Worm (Caenorhabditis elegans) whole organism, L4 larva: Measurements from ENCODE around the gene F58A6.5.

ENCODE experiments used
- D1046.2 ChIP-seq: fragments of 200-800 bp; sonication (Bioruptor generic); IDR thresholded peaks from 2 replicates; pipeline ENCODE4 v1.3.6; 2022; ENCODE audit warnings: missing genetic modification characterization, missing compliant biosample characterization
- F10B5.3 ChIP-seq: sonication (generic microtip); optimal IDR thresholded peaks from 2 replicates; lab custom pipeline; 2016; ENCODE audit warnings: mild to moderate bottlenecking, missing genetic modification characterization, missing compliant biosample characterization
- F49E8.2 ChIP-seq: sonication (generic microtip); optimal IDR thresholded peaks from 2 replicates; lab custom pipeline; 2016; ENCODE audit warnings: missing compliant biosample characterization, mild to moderate bottlenecking, missing genetic modification characterization, borderline replicate concordance
- R02D3.7 ChIP-seq: fragments of 150-350 bp; sonication (generic microtip); optimal IDR thresholded peaks from 3 replicates; lab custom pipeline; 2014; ENCODE audit warnings: missing biosample characterization, missing genetic modification characterization
- Y105C5A.15 ChIP-seq: fragments of 200-800 bp; sonication (Bioruptor generic); IDR thresholded peaks from 2 replicates; pipeline ENCODE4 v1.3.6; 2022; ENCODE audit warnings: missing genetic modification characterization, missing compliant biosample characterization
- Y5F2A.4 ChIP-seq: fragments of 200-800 bp; sonication (Bioruptor generic); optimal IDR thresholded peaks from 2 replicates; lab custom pipeline; 2018; ENCODE audit warnings: mild to moderate bottlenecking, missing genetic modification characterization, missing compliant biosample characterization
- Y75B8A.6 ChIP-seq: fragments of 200-800 bp; sonication (Bioruptor generic); IDR thresholded peaks from 2 replicates; pipeline ENCODE4 v1.3.6; 2022; ENCODE audit warnings: missing genetic modification reagents, missing genetic modification characterization, missing compliant biosample characterization
- ZK337.2 ChIP-seq: fragments of 200-800 bp; sonication (Bioruptor generic); IDR thresholded peaks from 2 replicates; pipeline ENCODE4 v1.3.6; 2022; ENCODE audit warnings: missing genetic modification reagents, missing genetic modification characterization, missing compliant biosample characterization
- aha-1 ChIP-seq: fragments of 150-350 bp; peaks from one replicate; lab custom pipeline; 2014; ENCODE audit warnings: missing biosample characterization, missing genetic modification characterization
- arid-1 ChIP-seq: fragments of 200-800 bp; sonication (Bioruptor generic); conservative IDR thresholded peaks from 2 replicates; pipeline ENCODE4 v1.3.6; 2022; ENCODE audit warnings: missing genetic modification reagents, missing genetic modification characterization, missing compliant biosample characterization
- ceh-28 ChIP-seq: fragments of 150-350 bp; optimal IDR thresholded peaks from 2 replicates; lab custom pipeline; 2014; ENCODE audit warnings: missing biosample characterization, missing genetic modification reagents, missing genetic modification characterization
- ceh-44 ChIP-seq: fragments of 200-800 bp; sonication (Bioruptor generic); IDR thresholded peaks from 2 replicates; pipeline ENCODE4 v1.3.6; 2022; ENCODE audit warnings: missing genetic modification reagents, missing genetic modification characterization, missing compliant biosample characterization
- ctbp-1 ChIP-seq: fragments of 200-800 bp; sonication (Bioruptor generic); IDR thresholded peaks from 2 replicates; pipeline ENCODE4 v1.3.6; 2022; ENCODE audit warnings: missing genetic modification reagents, missing genetic modification characterization, missing compliant biosample characterization
- daf-16 ChIP-seq, 3 experiments: sonication (generic microtip); optimal IDR thresholded peaks; 2 replicates each; lab custom pipeline; 2016 to 2017; ENCODE audit warnings: missing genetic modification characterization in 3 of 3, missing genetic modification reagents in 3 of 3, mild to moderate bottlenecking in 2 of 3, missing compliant biosample characterization in 2 of 3, missing biosample characterization in 1 of 3, moderate library complexity in 1 of 3
- daf-8 ChIP-seq: fragments of 200-800 bp; sonication (Bioruptor generic); IDR thresholded peaks from 2 replicates; pipeline ENCODE4 v1.3.6; 2022; ENCODE audit warnings: missing genetic modification characterization, missing compliant biosample characterization
- dmd-6 ChIP-seq: fragments of 200-800 bp; sonication (Bioruptor generic); IDR thresholded peaks from 2 replicates; pipeline ENCODE4 v1.3.6; 2022; ENCODE audit warnings: missing genetic modification reagents, missing genetic modification characterization, missing compliant biosample characterization
- dpl-1 ChIP-seq: fragments of 150-350 bp; optimal IDR thresholded peaks from 2 replicates; lab custom pipeline; 2014; ENCODE audit warnings: missing biosample characterization, missing genetic modification reagents, missing genetic modification characterization
- egl-43 ChIP-seq: fragments of 200-800 bp; sonication (Bioruptor generic); IDR thresholded peaks from 2 replicates; pipeline ENCODE4 v1.3.6; 2022; ENCODE audit warnings: missing genetic modification reagents, missing genetic modification characterization, missing compliant biosample characterization
- fkh-10 ChIP-seq: fragments of 150-350 bp; optimal IDR thresholded peaks from 2 replicates; lab custom pipeline; 2014; ENCODE audit warnings: missing biosample characterization, missing genetic modification reagents, missing genetic modification characterization
- gei-8 ChIP-seq: fragments of 200-800 bp; sonication (Bioruptor generic); optimal IDR thresholded peaks from 2 replicates; lab custom pipeline; 2018; ENCODE audit warnings: mild to moderate bottlenecking, missing genetic modification characterization, missing compliant biosample characterization
- hif-1 ChIP-seq, 2 experiments: sonication (generic microtip); optimal IDR thresholded peaks; 2 replicates each; lab custom pipeline; 2016 to 2017; ENCODE audit warnings: missing compliant biosample characterization in 2 of 2, missing genetic modification characterization in 2 of 2, missing genetic modification reagents in 2 of 2, missing genotype in 2 of 2, mild to moderate bottlenecking in 1 of 2
- hlh-11 ChIP-seq: fragments of 200-800 bp; sonication (Bioruptor generic); optimal IDR thresholded peaks from 2 replicates; lab custom pipeline; 2018; ENCODE audit warnings: mild to moderate bottlenecking, missing genetic modification characterization, missing compliant biosample characterization
- hlh-30 ChIP-seq: sonication (generic microtip); optimal IDR thresholded peaks from 2 replicates; lab custom pipeline; 2017; ENCODE audit warnings: antibody characterized with exemption, mild to moderate bottlenecking, missing genetic modification characterization, missing compliant biosample characterization; ENCODE audit not compliant: insufficient read depth
- lin-1 ChIP-seq: fragments of 200-800 bp; sonication (Bioruptor generic); IDR thresholded peaks from 2 replicates; pipeline ENCODE4 v1.3.6; 2022; ENCODE audit warnings: missing genetic modification reagents, missing genetic modification characterization, missing compliant biosample characterization
- lin-38 ChIP-seq: fragments of 200-800 bp; sonication (Bioruptor generic); IDR thresholded peaks from 2 replicates; pipeline ENCODE4 v1.3.6; 2022; ENCODE audit warnings: missing genetic modification reagents, missing genetic modification characterization, missing compliant biosample characterization
- lin-39 ChIP-seq: fragments of 150-350 bp; optimal IDR thresholded peaks from 2 replicates; lab custom pipeline; 2014; ENCODE audit warnings: missing biosample characterization, missing genetic modification reagents, missing genetic modification characterization
- lir-3 ChIP-seq: sonication (generic microtip); optimal IDR thresholded peaks from 2 replicates; lab custom pipeline; 2016; ENCODE audit warnings: mild to moderate bottlenecking, missing genetic modification characterization, missing compliant biosample characterization
- lsy-2 ChIP-seq, 2 experiments: fragments of 150-350 bp in 1 of 2; sonication (generic microtip) in 1 of 2; optimal IDR thresholded peaks; 2 replicates each; lab custom pipeline; 2014 to 2017; ENCODE audit warnings: missing biosample characterization in 2 of 2, missing genetic modification characterization in 2 of 2
- madf-5 ChIP-seq, 2 experiments: fragments of 200-800 bp; sonication (Bioruptor generic); IDR thresholded peaks; 2 replicates each; pipeline ENCODE4 v1.3.6; 2022; ENCODE audit warnings: missing compliant biosample characterization in 2 of 2, missing genetic modification characterization in 2 of 2
- mep-1 ChIP-seq: fragments of 150-350 bp; sonication (generic microtip); optimal IDR thresholded peaks from 3 replicates; lab custom pipeline; 2014; ENCODE audit warnings: missing biosample characterization, missing genetic modification characterization
- mxl-3 ChIP-seq: fragments of 200-800 bp; sonication (Bioruptor generic); optimal IDR thresholded peaks from 2 replicates; lab custom pipeline; 2018; ENCODE audit warnings: mild to moderate bottlenecking, missing genetic modification characterization, missing compliant biosample characterization
- nhr-102 ChIP-seq: sonication (generic microtip); optimal IDR thresholded peaks from 2 replicates; lab custom pipeline; 2016; ENCODE audit warnings: mild to moderate bottlenecking, missing genetic modification characterization, moderate library complexity, missing compliant biosample characterization
- nhr-111 ChIP-seq: fragments of 200-800 bp; sonication (Bioruptor generic); optimal IDR thresholded peaks from 2 replicates; lab custom pipeline; 2018; ENCODE audit warnings: mild to moderate bottlenecking, missing genetic modification characterization, missing compliant biosample characterization
- nhr-25 ChIP-seq: sonication (generic microtip); optimal IDR thresholded peaks from 2 replicates; lab custom pipeline; 2017; ENCODE audit warnings: missing genetic modification characterization, mild to moderate bottlenecking, missing compliant biosample characterization, antibody characterized with exemption, moderate library complexity, borderline replicate concordance; ENCODE audit not compliant: insufficient read depth
- nhr-28 ChIP-seq: fragments of 150-350 bp; optimal IDR thresholded peaks from 2 replicates; lab custom pipeline; 2014; ENCODE audit warnings: missing biosample characterization, missing genetic modification characterization
- nhr-41 ChIP-seq: fragments of 200-800 bp; sonication (Bioruptor generic); IDR thresholded peaks from 2 replicates; pipeline ENCODE4 v1.3.6; 2022; ENCODE audit warnings: missing genetic modification reagents, missing genetic modification characterization, missing compliant biosample characterization
- pha-4 ChIP-seq, 2 experiments: fragments of 150-350 bp in 1 of 2; fragments of 200-800 bp in 1 of 2; sonication (Bioruptor generic) in 1 of 2; IDR thresholded peaks in 1 of 2; optimal IDR thresholded peaks in 1 of 2; 2 replicates each; pipeline versions ENCODE4 v1.3.6 to Lab custom; 2014 to 2022; ENCODE audit warnings: missing genetic modification characterization in 2 of 2, missing genetic modification reagents in 2 of 2, missing biosample characterization in 1 of 2, missing compliant biosample characterization in 1 of 2
- pqm-1 ChIP-seq: sonication (generic microtip); optimal IDR thresholded peaks from 2 replicates; lab custom pipeline; 2017; ENCODE audit warnings: missing biosample characterization, missing genetic modification characterization
- saeg-2 ChIP-seq: fragments of 200-800 bp; sonication (Bioruptor generic); IDR thresholded peaks from 2 replicates; pipeline ENCODE4 v1.3.6; 2022; ENCODE audit warnings: missing genetic modification reagents, missing genetic modification characterization, missing compliant biosample characterization
- sdz-12 ChIP-seq: fragments of 200-800 bp; sonication (Bioruptor generic); optimal IDR thresholded peaks from 2 replicates; lab custom pipeline; 2018; ENCODE audit warnings: mild to moderate bottlenecking, missing genetic modification characterization, missing compliant biosample characterization
- tra-1 ChIP-seq: fragments of 200-800 bp; sonication (Bioruptor generic); IDR thresholded peaks from 2 replicates; pipeline ENCODE4 v1.3.6; 2022; ENCODE audit warnings: missing genetic modification reagents, missing genetic modification characterization, missing compliant biosample characterization
- unc-130 ChIP-seq: sonication (generic microtip); optimal IDR thresholded peaks from 2 replicates; lab custom pipeline; 2016; ENCODE audit warnings: missing genetic modification reagents, missing genetic modification characterization, missing compliant biosample characterization
- zag-1 ChIP-seq: fragments of 150-350 bp; optimal IDR thresholded peaks from 2 replicates; lab custom pipeline; 2014; ENCODE audit warnings: missing biosample characterization, missing genetic modification characterization
- zfp-2 ChIP-seq: sonication (generic microtip); optimal IDR thresholded peaks from 2 replicates; lab custom pipeline; 2016; ENCODE audit warnings: mild to moderate bottlenecking, missing genetic modification characterization, missing compliant biosample characterization
- ztf-11 ChIP-seq: fragments of 150-350 bp; optimal IDR thresholded peaks from 2 replicates; lab custom pipeline; 2014; ENCODE audit warnings: missing biosample characterization, missing genetic modification characterization

F58A6.5 gene

ce11 chrII:5109693-5110092, 38.6 kb downstream of the F58A6.5 start, which contains the start of gene F09C12.2:
F09C12.2 (plus strand) TSS chrII:5110012.
- no peak for TF ChIP-seq ZK337.2 (GFP tag; lab: Robert Waterston, UW)
- TF ChIP-seq nhr-28: peak; percentile 53
- TF ChIP-seq nhr-102 (tag; lab: Kevin White, UChicago): no peak
- TF ChIP-seq hlh-30 (tag; lab: Kevin White, UChicago): no peak
- no peak for TF ChIP-seq daf-16 (GFP tag; optimal IDR thresholded peaks at IDR 0.05; lab: Kevin White, UChicago)
- peak; percentile 58 for TF ChIP-seq daf-16 (tag; optimal IDR thresholded peaks at IDR 0.05; lab: Kevin White, UChicago)
- TF ChIP-seq lin-38: no peak
- no peak for TF ChIP-seq pqm-1 (tag; lab: Kevin White, UChicago)
- TF ChIP-seq, all 104 proteins: peak for 2

- no peak for TF ChIP-seq hlh-11 (tag; lab: Kevin White, UChicago)
- TF ChIP-seq ZK337.2 (GFP tag; lab: Robert Waterston, UW): 0 out of 2 replicates have a peak, but pooled peaks have one; percentile 73
- TF ChIP-seq egl-43 (GFP tag; lab: Robert Waterston, UW): no peak
- no peak for TF ChIP-seq lin-39
- peak; percentile 76; the same call in 1 of the 2 replicates for TF ChIP-seq Y105C5A.15 (GFP tag; lab: Robert Waterston, UW)
- peak; percentile 55 for TF ChIP-seq zfp-2 (tag; lab: Kevin White, UChicago)
- peak; percentile 4 for TF ChIP-seq R02D3.7
- peak; percentile 88 for TF ChIP-seq gei-8 (GFP tag; lab: Kevin White, UChicago)
- peak in 1 of 2 experiments; percentile 94 for TF ChIP-seq daf-16 (GFP tag; optimal IDR thresholded peaks at IDR 0.05; lab: Kevin White, UChicago)
- TF ChIP-seq daf-16 (tag; optimal IDR thresholded peaks at IDR 0.05; lab: Kevin White, UChicago): peak; percentile 78
- no peak; the same call in 1 of the 2 replicates for TF ChIP-seq pha-4 (GFP tag; IDR thresholded peaks at IDR 0.05; lab: Robert Waterston, UW)
- no peak for TF ChIP-seq pha-4 (tag; optimal IDR thresholded peaks at IDR 0.05; lab: Kevin White, UChicago)
- TF ChIP-seq ceh-44 (GFP tag; lab: Robert Waterston, UW): peak; percentile 76
- peak; percentile 75 for TF ChIP-seq Y5F2A.4 (GFP tag; lab: Kevin White, UChicago)
- peak; percentile 90 for TF ChIP-seq arid-1
- TF ChIP-seq nhr-102 (tag; lab: Kevin White, UChicago): peak; percentile 82
- TF ChIP-seq hif-1 (tag; optimal IDR thresholded peaks at IDR 0.05; lab: Kevin White, UChicago): peak in 1 of 2 experiments; percentile 25
- TF ChIP-seq madf-5 (GFP tag; IDR thresholded peaks at IDR 0.05; lab: Robert Waterston, UW): peak; percentile 83 to 84; a peak in 3 of 4 replicates
- TF ChIP-seq saeg-2 (GFP tag; lab: Robert Waterston, UW): 0 out of 2 replicates have a peak, but pooled peaks have one; percentile 59
- peak; percentile 60 for TF ChIP-seq F10B5.3 (tag; lab: Kevin White, UChicago)
- peak; percentile 89 for TF ChIP-seq ctbp-1 (GFP tag; lab: Robert Waterston, UW)
- no peak for TF ChIP-seq ztf-11 (tag; lab: Kevin White, UChicago)
- TF ChIP-seq dmd-6 (GFP tag; lab: Robert Waterston, UW): peak; percentile 82
- TF ChIP-seq lir-3 (tag; lab: Kevin White, UChicago): peak; percentile 78
- no peak for TF ChIP-seq pqm-1 (tag; lab: Kevin White, UChicago)
- peak; percentile 72 for TF ChIP-seq mep-1
- no peak for TF ChIP-seq lsy-2 (tag; optimal IDR thresholded peaks at IDR 0.05; lab: Kevin White, UChicago)
- peak; percentile 96 for TF ChIP-seq nhr-41 (GFP tag; lab: Robert Waterston, UW)
- TF ChIP-seq Y75B8A.6 (GFP tag; lab: Robert Waterston, UW): peak; percentile 86
- peak; percentile 77 for TF ChIP-seq sdz-12 (GFP tag; lab: Kevin White, UChicago)
- TF ChIP-seq fkh-10: peak; percentile 0
- peak; percentile 63 for TF ChIP-seq F49E8.2 (tag; lab: Kevin White, UChicago)
- no peak for TF ChIP-seq zag-1 (tag; lab: Kevin White, UChicago)
- TF ChIP-seq D1046.2 (GFP tag; lab: Robert Waterston, UW): peak; percentile 88
- no peak for TF ChIP-seq ceh-28 (tag; lab: Kevin White, UChicago)
- TF ChIP-seq mxl-3 (GFP tag; lab: Kevin White, UChicago): peak; percentile 69
- no peak for TF ChIP-seq nhr-25 (tag; lab: Kevin White, UChicago)
- TF ChIP-seq nhr-111 (GFP tag; lab: Kevin White, UChicago): peak; percentile 87
- TF ChIP-seq tra-1 (GFP tag; lab: Robert Waterston, UW): peak; percentile 87
- peak; percentile 39 for TF ChIP-seq dpl-1
- TF ChIP-seq unc-130 (GFP tag; lab: Kevin White, UChicago): peak; percentile 80
- no peak for TF ChIP-seq daf-8 (GFP tag; lab: Robert Waterston, UW)
- TF ChIP-seq aha-1: peak; percentile 99
- peak; percentile 85; the same call in 1 of the 2 replicates for TF ChIP-seq lin-1
- TF ChIP-seq hlh-30 (tag; lab: Kevin White, UChicago): peak; percentile 70
Observed at ce11 chrII:5105020-5105419, 43.2 kb downstream of the F58A6.5 start.
